Fruit fly (Drosophila melanogaster) whole organism, embryonic: ENCODE measurements around the gene CG17666.

ENCODE experiments used
- CG14050 ChIP-seq: fragments of 200-800 bp; sonication (Bioruptor generic); IDR thresholded peaks from 3 replicates; pipeline ENCODE4 v1.3.6; 2022; ENCODE audit warnings: missing biosample characterization, missing genetic modification characterization
- CG30403 ChIP-seq: fragments of 200-800 bp; sonication (Bioruptor generic); optimal IDR thresholded peaks from 3 replicates; lab custom pipeline; 2016; ENCODE audit warnings: missing biosample characterization, missing genetic modification characterization
- CG9437 ChIP-seq: fragments of 200-800 bp; sonication (Bioruptor generic); optimal IDR thresholded peaks from 2 replicates; lab custom pipeline; 2018; ENCODE audit warnings: missing biosample characterization, mild to moderate bottlenecking, missing genetic modification characterization
- CG9727 ChIP-seq: fragments of 200-800 bp; sonication (Bioruptor generic); optimal IDR thresholded peaks from 3 replicates; lab custom pipeline; 2017; ENCODE audit warnings: missing biosample characterization, mild to moderate bottlenecking, missing genetic modification characterization
- Dbx ChIP-seq: fragments of 200-800 bp; sonication (Bioruptor generic); IDR thresholded peaks from 3 replicates; pipeline ENCODE4 v1.3.6; 2022; ENCODE audit warnings: missing biosample characterization, missing genetic modification characterization
- Xbp1 ChIP-seq: fragments of 200-800 bp; sonication (Bioruptor generic); optimal IDR thresholded peaks from 3 replicates; lab custom pipeline; 2016; ENCODE audit warnings: missing biosample characterization, mild to moderate bottlenecking, missing genetic modification characterization
- br ChIP-seq: fragments of >200 bp; optimal IDR thresholded peaks from 2 replicates; lab custom pipeline; 2017
- btn ChIP-seq: fragments of 200-800 bp; sonication (Bioruptor generic); optimal IDR thresholded peaks from 2 replicates; lab custom pipeline; 2016; ENCODE audit warnings: missing biosample characterization, missing genetic modification characterization
- dmrt11E ChIP-seq: fragments of 200-800 bp; sonication (Bioruptor generic); optimal IDR thresholded peaks from 3 replicates; lab custom pipeline; 2018; ENCODE audit warnings: missing biosample characterization, mild to moderate bottlenecking, missing genetic modification characterization, moderate library complexity
- klu ChIP-seq: fragments of 200-800 bp; sonication (Bioruptor generic); IDR thresholded peaks from 2 replicates; pipeline ENCODE4 v1.3.6; 2022; ENCODE audit warnings: missing biosample characterization, missing genetic modification characterization
- nau ChIP-seq: fragments of 200-800 bp; sonication (Bioruptor generic); optimal IDR thresholded peaks from 3 replicates; lab custom pipeline; 2017; ENCODE audit warnings: missing biosample characterization, mild to moderate bottlenecking, missing genetic modification characterization, missing genetic modification reagents
- yki ChIP-seq: fragments of >200 bp; optimal IDR thresholded peaks from 3 replicates; lab custom pipeline; 2018

dm6 chr3L:12780997-12781396, at the start of gene CG17666, which contains the start of gene CG10969:
- no peak for TF ChIP-seq yki
- TF ChIP-seq dmrt11E (tag; lab: Kevin White, UChicago) = no peak
- no peak for TF ChIP-seq CG30403 (GFP tag; lab: Kevin White, UChicago)
- TF ChIP-seq nau (GFP tag; lab: Kevin White, UChicago) = no peak
- no peak for TF ChIP-seq Dbx
- TF ChIP-seq Xbp1 (GFP tag; lab: Kevin White, UChicago) = no peak
- no peak for TF ChIP-seq CG9727 (GFP tag; lab: Kevin White, UChicago)
- no peak for TF ChIP-seq br (lab: Kevin White, UChicago)
- TF ChIP-seq klu (GFP tag; lab: Robert Waterston, UW) = no peak
- TF ChIP-seq CG14050 (GFP tag; lab: Robert Waterston, UW) = no peak
- no peak for TF ChIP-seq CG9437
- no peak for TF ChIP-seq btn
